Fruit fly (Drosophila melanogaster) whole organism, embryonic: ENCODE measurements around the gene Nepl7.

Source experiments
- CG10979 ChIP-seq: fragments of 200-800 bp; sonication (Bioruptor generic); optimal IDR thresholded peaks from 2 replicates; lab custom pipeline; 2018; ENCODE audit warnings: missing biosample characterization, mild to moderate bottlenecking, missing genetic modification characterization, moderate library complexity
- CG17568 ChIP-seq: fragments of 200-800 bp; sonication (Bioruptor generic); optimal IDR thresholded peaks from 2 replicates; lab custom pipeline; 2018; ENCODE audit warnings: missing biosample characterization, mild to moderate bottlenecking, missing genetic modification characterization, moderate library complexity
- CG8290 ChIP-seq, 3 experiments: fragments of 200-800 bp; sonication (Bioruptor generic); optimal IDR thresholded peaks; 2 replicates each; lab custom pipeline; 2016 to 2019; ENCODE audit warnings: missing biosample characterization in 3 of 3, missing genetic modification characterization in 3 of 3, mild to moderate bottlenecking in 2 of 3, moderate library complexity in 1 of 3
- D19B ChIP-seq: fragments of 200-800 bp; sonication (Bioruptor generic); optimal IDR thresholded peaks from 2 replicates; lab custom pipeline; 2017; ENCODE audit warnings: missing biosample characterization, mild to moderate bottlenecking, missing genetic modification characterization

DNA sequence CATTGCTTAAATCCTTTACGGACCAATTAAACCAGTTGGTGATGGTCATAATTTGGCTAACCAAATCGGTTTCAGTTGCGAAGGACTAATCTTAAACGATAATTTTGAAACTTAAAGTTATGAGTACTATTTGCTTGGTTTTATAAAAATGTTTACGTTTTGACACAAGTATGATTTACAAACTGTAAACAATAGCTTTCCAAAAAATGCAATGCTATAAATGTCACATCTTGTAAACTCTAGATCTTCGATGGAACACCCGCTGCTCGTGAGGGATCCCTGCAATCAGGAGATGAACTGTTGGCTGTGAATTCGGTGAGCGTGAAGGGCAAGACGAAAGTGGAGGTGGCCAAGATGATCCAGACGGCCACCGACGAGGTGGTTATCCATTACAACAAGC, 27.7 kb upstream of the Nepl7 start, which contains the start of gene CG5781:
- no peak for TF ChIP-seq CG10979 (tag; lab: Kevin White, UChicago)
- TF ChIP-seq CG17568 (GFP tag; lab: Kevin White, UChicago), result no peak
- TF ChIP-seq CG8290 (GFP tag; optimal IDR thresholded peaks at IDR 0.05; lab: Kevin White, UChicago), result no peak
- no peak for TF ChIP-seq CG8290 (tag; optimal IDR thresholded peaks at IDR 0.05; lab: Kevin White, UChicago)
- no peak for TF ChIP-seq D19B
